Worm (Caenorhabditis elegans): Measurements from ENCODE around the gene T24D5.6.

ce11 chrX:12586352-12586751 lies 17.1 kb upstream of the T24D5.6 start, which contains the start of gene T24D5.2:
- TF ChIP-seq ceh-19 (GFP tag; optimal IDR thresholded peaks at IDR 0.05) (no peak), lin-11 (tag; optimal IDR thresholded peaks at IDR 0.05) (no peak), ceh-34 (tag; optimal IDR thresholded peaks at IDR 0.05) (no peak), ama-1 (optimal IDR thresholded peaks at IDR 0.05) (no peak), nhr-11 (tag; optimal IDR thresholded peaks at IDR 0.05) (no peak), pha-4 (tag; optimal IDR thresholded peaks at IDR 0.05) (no peak), ref-2 (tag; optimal IDR thresholded peaks at IDR 0.05) (no peak), pqm-1 (tag; optimal IDR thresholded peaks at IDR 0.05) (no peak), elt-2 (tag; optimal IDR thresholded peaks at IDR 0.05) (no peak), sdc-2 (tag; optimal IDR thresholded peaks at IDR 0.05) (no peak), fkh-10 (GFP tag; optimal IDR thresholded peaks at IDR 0.05) (no peak)
